Worm (Caenorhabditis elegans) whole organism, dauer: ENCODE measurements around the gene srx-77.

Experiments used
- unc-62 ChIP-seq: sonication (generic microtip); optimal IDR thresholded peaks from 2 replicates; lab custom pipeline; 2017; ENCODE audit warnings: missing biosample characterization, missing genetic modification reagents, missing genetic modification characterization

Gene srx-77

ce11 chrV:4668636-4669035, at the start of gene srx-77:
Gene srx-77 (minus strand): TSS chrV:4668736.
- no peak for TF ChIP-seq unc-62 (GFP tag; lab: Kevin White, UChicago)

- no peak for TF ChIP-seq unc-62 (GFP tag; lab: Kevin White, UChicago)
These were observed 41.9 kb upstream of the srx-77 start, which contains the start of gene oac-24 for ce11 chrV:4710464-4710863. Gene oac-24 (plus strand): TSS chrV:4710764.

ce11 chrV:4707646-4708045, 39.1 kb upstream of the srx-77 start:
- TF ChIP-seq unc-62 (GFP tag; lab: Kevin White, UChicago): no peak

- no peak for TF ChIP-seq unc-62 (GFP tag; lab: Kevin White, UChicago)
These were observed 31.7 kb upstream of the srx-77 start, which contains the start of gene ZC266.1 for ce11 chrV:4700189-4700588. Gene ZC266.1 (minus strand): TSS chrV:4700289.

- no peak for TF ChIP-seq unc-62 (GFP tag; lab: Kevin White, UChicago)
These were observed 30.1 kb upstream of the srx-77 start for ce11 chrV:4698675-4699074.

- no peak for TF ChIP-seq unc-62 (GFP tag; lab: Kevin White, UChicago)
These were observed 26.0 kb upstream of the srx-77 start for ce11 chrV:4694466-4695092.

- no peak for TF ChIP-seq unc-62 (GFP tag; lab: Kevin White, UChicago)
These were observed 24.7 kb upstream of the srx-77 start for ce11 chrV:4693282-4693588.

ce11 chrV:4692382-4693281, 24.1 kb upstream of the srx-77 start, which contains the start of gene cpg-8:
Gene cpg-8 (minus strand): TSS chrV:4692432.
- TF ChIP-seq unc-62 (GFP tag; lab: Kevin White, UChicago): no peak

ce11 chrV:4691657-4692056, 23.1 kb upstream of the srx-77 start:
- no peak for TF ChIP-seq unc-62 (GFP tag; lab: Kevin White, UChicago)

- no peak for TF ChIP-seq unc-62 (GFP tag; lab: Kevin White, UChicago)
These were observed 20.7 kb upstream of the srx-77 start, which contains the start of gene K03B4.1 for ce11 chrV:4689234-4689633. Gene K03B4.1 (plus strand): TSS chrV:4689330.

- TF ChIP-seq unc-62 (GFP tag; lab: Kevin White, UChicago): no peak
These were observed 19.5 kb upstream of the srx-77 start, which contains the start of gene K03B4.2 for ce11 chrV:4687944-4688505. Gene K03B4.2 (plus strand): TSS chrV:4687994.

- TF ChIP-seq unc-62 (GFP tag; lab: Kevin White, UChicago): no peak
These were observed 18.3 kb upstream of the srx-77 start, which contains the start of gene taf-10 for ce11 chrV:4686680-4687470. Gene taf-10 (plus strand): TSS chrV:4687103.

ce11 chrV:4684137-4684536, 15.6 kb upstream of the srx-77 start:
- TF ChIP-seq unc-62 (GFP tag; lab: Kevin White, UChicago): no peak

- no peak for TF ChIP-seq unc-62 (GFP tag; lab: Kevin White, UChicago)
These were observed 13.1 kb upstream of the srx-77 start, which contains the start of gene K03B4.4 for ce11 chrV:4681670-4682069. Gene K03B4.4 (plus strand): TSS chrV:4681970.

ce11 chrV:4676812-4677211, 8.3 kb upstream of the srx-77 start:
- TF ChIP-seq unc-62 (GFP tag; lab: Kevin White, UChicago): no peak
